Fruit fly (Drosophila melanogaster): ENCODE data around the gene CG18170.

DNA sequence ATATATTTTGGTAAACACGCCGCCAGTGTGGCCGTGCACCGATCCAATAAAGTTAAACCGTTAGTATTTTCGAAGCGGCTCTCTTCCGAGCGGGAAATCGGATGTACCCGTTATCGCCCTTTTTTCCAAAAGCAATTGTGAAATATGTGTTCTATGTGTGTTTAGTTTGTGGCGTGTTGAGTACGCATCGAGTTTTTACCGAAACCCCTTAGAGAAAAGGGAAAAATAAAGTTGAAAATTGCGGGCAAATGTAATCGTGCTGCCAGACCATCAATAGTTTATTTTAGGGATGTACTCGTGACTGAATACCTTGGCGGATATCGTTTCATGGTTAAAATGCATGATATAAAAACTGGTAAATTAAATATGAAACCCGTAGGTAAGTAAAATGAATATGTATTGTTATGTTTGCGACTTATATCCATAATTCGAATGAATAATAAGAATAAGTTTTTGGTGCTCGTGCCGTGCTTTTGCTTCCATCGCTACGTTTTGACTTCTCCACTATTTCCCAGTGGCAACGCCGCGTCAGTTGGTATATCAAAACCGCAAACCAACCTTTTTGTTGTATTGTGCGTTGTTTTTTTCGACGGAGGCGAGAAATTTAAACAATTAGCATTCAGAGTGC lies 36.5 kb downstream of the CG18170 start, which contains the start of the genes Mettl2 and Bgb:
- TF ChIP-seq Pif1A (GFP tag; optimal IDR thresholded peaks at IDR 0.05) (no peak), EcR (GFP tag; optimal IDR thresholded peaks at IDR 0.05) (no peak), CG9948 (tag; optimal IDR thresholded peaks at IDR 0.05) (peak; percentile 69), Ets98B (GFP tag; IDR thresholded peaks at IDR 0.05) (peak; percentile 57; the same call in 1 of the 2 replicates), Pif1B (GFP tag; optimal IDR thresholded peaks at IDR 0.05) (no peak), CG4496 (GFP tag; IDR thresholded peaks at IDR 0.05) (peak; percentile 84), Snoo (tag; optimal IDR thresholded peaks at IDR 0.05) (peak; percentile 66), CG12605 (GFP tag; IDR thresholded peaks at IDR 0.05) (0 out of 2 replicates have a peak, but pooled peaks have one; percentile 33), fd96Ca (GFP tag; IDR thresholded peaks at IDR 0.05) (peak; percentile 50; the same call in 1 of the 3 replicates), rn (GFP tag; IDR thresholded peaks at IDR 0.05) (peak; percentile 57), CG8159 (tag; optimal IDR thresholded peaks at IDR 0.05) (peak; percentile 75), gl (tag; optimal IDR thresholded peaks at IDR 0.05) (no peak), CG15710 (tag; optimal IDR thresholded peaks at IDR 0.05) (peak; percentile 68), CG17806 (tag; optimal IDR thresholded peaks at IDR 0.05) (peak; percentile 66)
